Worm (Caenorhabditis elegans) whole organism, midembryonic: Measurements from ENCODE around the gene F32D8.15.

Experiments
- T22C8.4 ChIP-seq: fragments of 200-800 bp; sonication (Bioruptor generic); IDR thresholded peaks from 2 replicates; pipeline ENCODE4 v1.3.6; 2022; ENCODE audit warnings: missing genetic modification characterization, missing compliant biosample characterization
- cog-1 ChIP-seq: sonication (generic microtip); optimal IDR thresholded peaks from 2 replicates; lab custom pipeline; 2016; ENCODE audit warnings: missing genetic modification characterization, missing compliant biosample characterization
- flt-1 ChIP-seq: fragments of 200-800 bp; sonication (Bioruptor generic); IDR thresholded peaks from 2 replicates; pipeline ENCODE4 v1.3.6; 2022; ENCODE audit warnings: missing genetic modification characterization, missing compliant biosample characterization
- klf-2 ChIP-seq: fragments of 200-800 bp; sonication (Bioruptor generic); conservative IDR thresholded peaks from 2 replicates; pipeline ENCODE4 v1.3.6; 2022; ENCODE audit warnings: missing genetic modification reagents, missing genetic modification characterization, missing compliant biosample characterization
- med-1 ChIP-seq: sonication (generic microtip); optimal IDR thresholded peaks from 2 replicates; lab custom pipeline; 2017; ENCODE audit warnings: missing genetic modification characterization, mild to moderate bottlenecking, missing compliant biosample characterization, antibody characterized with exemption, missing genetic modification reagents; ENCODE audit not compliant: insufficient read depth
- ref-1 ChIP-seq: fragments of 200-800 bp; sonication (Bioruptor generic); conservative IDR thresholded peaks from 2 replicates; pipeline ENCODE4 v1.3.6; 2022; ENCODE audit warnings: missing genetic modification reagents, missing genetic modification characterization, missing compliant biosample characterization
- tab-1 ChIP-seq: fragments of 200-800 bp; sonication (Bioruptor generic); IDR thresholded peaks from 2 replicates; pipeline ENCODE4 v1.3.6; 2022; ENCODE audit warnings: missing genetic modification characterization, missing compliant biosample characterization
- ztf-23 ChIP-seq: fragments of 200-800 bp; sonication (Bioruptor generic); IDR thresholded peaks from 2 replicates; pipeline ENCODE4 v1.3.6; 2022; ENCODE audit warnings: missing genetic modification reagents, missing genetic modification characterization, missing compliant biosample characterization
- ztf-29 ChIP-seq: fragments of 200-800 bp; sonication (Bioruptor generic); IDR thresholded peaks from 2 replicates; pipeline ENCODE4 v1.3.6; 2022; ENCODE audit warnings: missing genetic modification reagents, missing genetic modification characterization, missing compliant biosample characterization

The F32D8.15 gene

DNA sequence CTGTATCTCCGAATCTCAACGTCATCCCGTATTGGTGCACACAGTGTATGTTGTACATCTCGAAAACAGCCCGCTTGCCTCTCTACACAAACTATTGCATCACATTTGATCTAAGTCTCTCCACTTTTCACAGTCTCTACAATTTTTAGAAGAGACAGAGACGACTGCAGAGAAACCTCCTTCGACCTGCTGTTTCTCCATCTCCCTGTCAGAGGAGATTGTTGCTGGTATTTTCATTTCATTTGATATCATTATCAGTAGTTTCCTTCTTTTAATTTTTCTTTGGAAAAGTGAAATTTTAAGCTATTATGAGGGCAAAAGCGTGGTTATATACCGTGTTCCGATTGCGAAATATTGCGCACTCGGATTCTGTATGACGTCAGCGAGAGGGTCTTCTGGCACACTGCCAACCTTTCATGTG, 36.7 kb downstream of the F32D8.15 start:
- TF ChIP-seq cog-1 (tag; lab: Kevin White, UChicago) (peak; percentile 14), klf-2 (GFP tag; lab: Robert Waterston, UW) (no peak)

DNA sequence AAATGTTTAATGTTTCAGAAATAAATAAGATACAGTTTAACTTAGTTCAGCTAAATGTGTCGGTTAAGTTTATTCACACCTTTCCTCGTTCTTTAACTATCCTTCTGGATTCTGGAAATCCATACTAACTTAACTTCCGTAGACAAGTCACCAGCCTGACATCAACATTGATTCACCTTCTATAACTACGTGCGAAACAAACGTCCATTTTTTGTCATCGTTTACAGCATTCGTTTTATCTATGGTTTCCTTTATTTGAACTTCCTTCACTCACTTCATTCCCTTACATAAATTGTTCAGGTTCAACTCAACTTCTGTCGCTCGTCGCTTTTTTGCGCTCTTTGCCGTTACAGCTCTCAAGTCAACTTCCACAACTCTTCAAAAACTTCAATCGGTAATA, 37.3 kb downstream of the F32D8.15 start, which contains the start of gene F17C11.26:
Gene F17C11.26 (plus strand): TSS at position 301 of the 400 bp plus-strand sequence.
- TF ChIP-seq ztf-23, result no peak
- no peak for TF ChIP-seq klf-2 (GFP tag; lab: Robert Waterston, UW)
- TF ChIP-seq ref-1 (GFP tag; lab: Robert Waterston, UW), result no peak
- no peak for TF ChIP-seq flt-1 (GFP tag; lab: Robert Waterston, UW)
- no peak for TF ChIP-seq cog-1 (tag; lab: Kevin White, UChicago)
- no peak for TF ChIP-seq ztf-29 (GFP tag; lab: Robert Waterston, UW)
- TF ChIP-seq med-1 (GFP tag; lab: Kevin White, UChicago), result no peak
- no peak for TF ChIP-seq tab-1 (GFP tag; lab: Robert Waterston, UW)
- TF ChIP-seq T22C8.4 (GFP tag; lab: Robert Waterston, UW), result no peak

DNA sequence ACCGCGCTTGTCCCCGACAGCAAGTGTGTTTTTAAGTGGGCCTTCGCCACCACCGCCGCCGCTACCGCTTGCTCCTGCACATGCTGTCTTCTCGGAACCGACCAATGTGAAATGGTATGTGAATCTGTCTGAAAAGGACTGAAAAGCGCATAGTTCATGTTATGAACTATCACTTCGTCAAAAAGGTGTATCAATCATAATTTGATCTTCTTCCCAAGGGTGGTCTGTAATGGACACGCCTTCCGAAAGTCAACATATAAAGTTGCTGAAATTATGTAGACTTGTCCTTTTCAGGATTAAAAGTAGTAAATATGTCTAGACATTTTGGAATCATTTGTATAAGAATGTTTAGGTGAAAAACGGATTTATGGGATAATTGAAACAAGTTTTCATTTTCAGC, 38.3 kb downstream of the F32D8.15 start, which contains the start of gene zip-9:
Gene zip-9 (plus strand): TSS at position 301 of the 400 bp plus-strand sequence.
- TF ChIP-seq klf-2 (GFP tag; lab: Robert Waterston, UW) (no peak), ztf-23 (no peak), ztf-29 (GFP tag; lab: Robert Waterston, UW) (no peak), cog-1 (tag; lab: Kevin White, UChicago) (no peak), med-1 (GFP tag; lab: Kevin White, UChicago) (no peak), T22C8.4 (GFP tag; lab: Robert Waterston, UW) (no peak)

DNA sequence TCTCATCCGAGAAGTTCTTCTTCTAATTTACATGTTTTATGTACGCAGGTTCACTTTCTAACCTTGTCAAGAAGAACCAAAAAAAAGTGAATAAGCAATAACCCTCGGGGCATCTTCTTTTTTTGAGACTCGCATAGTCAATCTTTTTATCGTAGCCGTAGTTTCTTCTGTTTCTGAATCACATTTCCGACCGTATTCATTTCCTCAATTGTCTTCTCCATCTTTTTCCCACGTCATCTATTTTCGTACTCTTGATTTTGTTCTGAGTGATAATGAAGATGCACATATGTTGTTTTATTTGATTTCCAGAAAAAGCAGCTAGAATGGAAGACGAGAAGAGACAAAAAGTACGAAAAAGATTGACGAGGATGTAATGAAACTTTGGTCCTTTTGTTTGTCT, 41.1 kb downstream of the F32D8.15 start:
- TF ChIP-seq cog-1 (tag; lab: Kevin White, UChicago) (no peak), med-1 (GFP tag; lab: Kevin White, UChicago) (no peak), T22C8.4 (GFP tag; lab: Robert Waterston, UW) (no peak), flt-1 (GFP tag; lab: Robert Waterston, UW) (no peak), tab-1 (GFP tag; lab: Robert Waterston, UW) (no peak), ztf-23 (no peak), ztf-29 (GFP tag; lab: Robert Waterston, UW) (no peak), klf-2 (GFP tag; lab: Robert Waterston, UW) (no peak), ref-1 (GFP tag; lab: Robert Waterston, UW) (no peak)

DNA sequence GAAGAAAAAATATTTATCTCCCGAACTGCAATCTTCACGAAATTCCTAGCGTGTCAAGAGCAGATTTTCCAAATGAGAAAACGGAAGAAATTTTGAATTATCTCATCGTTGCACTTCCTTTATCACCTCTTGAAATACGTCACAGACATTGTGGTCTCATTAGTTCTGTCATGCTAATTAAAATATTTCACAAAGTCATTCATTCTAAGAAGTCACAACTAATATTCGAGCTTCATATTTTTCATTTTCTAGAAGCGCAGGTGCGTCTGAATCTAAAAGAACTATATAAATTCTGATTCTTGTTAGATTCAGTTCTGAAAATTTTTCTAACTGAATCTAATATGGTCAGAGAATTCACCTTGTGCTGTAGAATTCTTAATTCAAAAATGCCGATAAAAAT, 43.4 kb downstream of the F32D8.15 start:
- TF ChIP-seq flt-1 (GFP tag; lab: Robert Waterston, UW) (no peak), T22C8.4 (GFP tag; lab: Robert Waterston, UW) (no peak), tab-1 (GFP tag; lab: Robert Waterston, UW) (no peak), ref-1 (GFP tag; lab: Robert Waterston, UW) (no peak), ztf-29 (GFP tag; lab: Robert Waterston, UW) (no peak), med-1 (GFP tag; lab: Kevin White, UChicago) (no peak), cog-1 (tag; lab: Kevin White, UChicago) (no peak), ztf-23 (no peak), klf-2 (GFP tag; lab: Robert Waterston, UW) (no peak)

DNA sequence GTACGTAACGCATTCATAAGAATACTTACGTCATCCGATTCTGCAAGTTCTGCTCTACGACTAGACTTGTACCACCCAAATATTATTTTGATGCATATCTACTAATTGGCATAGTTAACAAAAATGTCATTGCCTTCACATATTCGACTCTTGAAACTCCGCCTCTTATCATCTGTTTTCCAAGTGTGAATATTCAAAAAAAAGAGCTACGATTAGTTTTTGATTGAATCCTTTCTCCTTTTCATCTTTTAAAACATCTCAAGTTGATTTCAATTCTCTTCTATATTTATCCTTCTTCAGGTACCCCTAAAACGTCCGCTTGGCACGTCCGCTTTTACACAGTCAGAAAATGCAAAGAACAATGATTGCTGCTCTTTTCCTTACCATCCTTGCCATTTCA, 44.1 kb downstream of the F32D8.15 start, which contains the start of gene F17C11.2:
Gene F17C11.2 (plus strand): TSS at position 301 of the 400 bp plus-strand sequence.
- TF ChIP-seq med-1 (GFP tag; lab: Kevin White, UChicago) (no peak), ztf-29 (GFP tag; lab: Robert Waterston, UW) (no peak), ztf-23 (no peak), cog-1 (tag; lab: Kevin White, UChicago) (no peak), ref-1 (GFP tag; lab: Robert Waterston, UW) (no peak), tab-1 (GFP tag; lab: Robert Waterston, UW) (no peak), klf-2 (GFP tag; lab: Robert Waterston, UW) (no peak), T22C8.4 (GFP tag; lab: Robert Waterston, UW) (no peak), flt-1 (GFP tag; lab: Robert Waterston, UW) (no peak)

DNA sequence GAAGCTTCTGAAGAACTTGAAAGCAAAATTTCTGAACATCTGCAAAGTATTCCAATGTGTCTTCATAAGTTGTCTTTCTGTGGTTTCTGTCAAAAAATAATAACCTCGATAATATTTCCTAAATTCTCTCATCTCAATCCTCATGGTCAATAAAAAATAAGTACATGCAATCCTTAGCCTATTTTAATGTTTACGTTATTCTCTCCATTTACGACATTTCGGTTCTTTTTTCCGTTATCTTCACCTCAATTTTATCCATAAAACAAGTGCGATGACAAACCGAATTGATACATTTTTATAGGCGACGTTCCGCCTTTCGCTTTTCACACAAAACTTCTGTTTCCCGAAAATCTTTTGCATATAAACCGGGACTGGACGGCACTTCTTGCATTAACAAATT, 45.7 kb downstream of the F32D8.15 start, which contains the start of gene col-153:
Gene col-153 (plus strand): TSS at position 301 of the 400 bp plus-strand sequence.
- TF ChIP-seq klf-2 (GFP tag; lab: Robert Waterston, UW) (no peak), ref-1 (GFP tag; lab: Robert Waterston, UW) (no peak), ztf-23 (no peak), ztf-29 (GFP tag; lab: Robert Waterston, UW) (no peak)

DNA sequence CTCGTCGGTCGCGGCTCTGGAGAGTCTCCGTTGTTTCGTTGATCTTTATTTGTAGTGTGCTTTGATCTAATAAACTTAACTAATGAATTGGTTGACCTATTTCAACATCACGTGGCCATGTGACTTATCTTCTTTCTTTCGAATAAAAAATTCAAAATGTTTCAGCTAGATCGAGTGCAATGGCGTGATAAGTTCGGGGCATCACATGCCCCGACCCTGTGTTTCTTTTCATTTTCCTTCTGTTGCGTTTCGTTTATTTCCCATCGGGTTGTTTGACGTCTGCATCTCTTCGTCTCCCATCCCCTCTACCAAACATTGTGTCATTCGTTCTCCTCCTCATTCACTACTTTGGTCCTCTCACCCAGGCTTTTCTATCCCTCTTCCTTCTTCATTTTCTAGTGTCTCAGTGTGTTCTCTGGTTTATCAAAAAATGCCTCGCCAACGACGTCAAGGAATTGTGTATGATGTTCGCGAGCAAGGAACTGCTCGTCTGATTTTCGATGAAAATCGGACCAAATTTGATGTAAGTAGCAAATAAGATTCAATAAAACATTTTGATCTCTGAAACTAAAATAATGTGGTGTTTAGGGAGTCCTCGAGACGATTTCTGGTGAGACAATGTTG, 47.9 kb downstream of the F32D8.15 start, which contains the start of gene F17C11.4:
Gene F17C11.4 (plus strand): TSS at position 206 of the 624 bp plus-strand sequence.
- TF ChIP-seq T22C8.4 (GFP tag; lab: Robert Waterston, UW), result no peak
- TF ChIP-seq tab-1 (GFP tag; lab: Robert Waterston, UW), result no peak
- TF ChIP-seq flt-1 (GFP tag; lab: Robert Waterston, UW), result no peak
- peak; percentile 34; the same call in 1 of the 2 replicates for TF ChIP-seq ztf-23
- TF ChIP-seq ref-1 (GFP tag; lab: Robert Waterston, UW), result no peak
- TF ChIP-seq klf-2 (GFP tag; lab: Robert Waterston, UW), result no peak
- no peak for TF ChIP-seq ztf-29 (GFP tag; lab: Robert Waterston, UW)

DNA sequence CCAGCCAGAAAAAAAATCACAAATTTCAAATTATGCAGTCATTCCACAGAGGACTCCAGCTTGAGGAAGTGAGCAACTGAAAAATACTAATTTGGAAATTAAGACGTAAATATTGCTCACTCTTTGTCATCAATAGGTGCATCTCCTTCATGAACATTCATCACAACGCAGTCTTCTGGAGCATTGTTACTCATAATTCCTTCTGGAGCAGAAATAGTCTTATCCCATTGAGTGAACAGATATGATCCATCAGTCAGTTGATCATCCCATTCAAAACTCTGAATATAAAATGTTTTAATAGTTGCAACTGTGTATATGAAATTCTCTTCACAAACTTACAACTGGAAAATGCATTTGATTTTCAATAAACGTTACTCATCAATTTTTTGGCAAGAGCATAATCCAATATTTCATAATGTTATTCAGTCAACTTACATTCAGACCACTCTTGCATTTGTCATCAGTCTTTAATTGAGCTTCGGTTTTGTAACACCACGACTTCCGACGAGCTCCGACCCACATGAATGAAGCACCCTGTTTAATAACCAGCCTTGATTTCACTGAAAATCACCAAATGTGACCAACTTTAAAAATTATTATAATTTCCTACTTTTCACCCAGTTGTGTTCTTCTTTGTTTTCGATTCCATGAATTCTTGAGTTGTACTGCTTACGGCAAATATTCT, 49.8 kb downstream of the F32D8.15 start:
- no peak for TF ChIP-seq ref-1 (GFP tag; lab: Robert Waterston, UW)
- no peak for TF ChIP-seq klf-2 (GFP tag; lab: Robert Waterston, UW)
- TF ChIP-seq med-1 (GFP tag; lab: Kevin White, UChicago), result no peak
- no peak for TF ChIP-seq ztf-29 (GFP tag; lab: Robert Waterston, UW)
- no peak for TF ChIP-seq tab-1 (GFP tag; lab: Robert Waterston, UW)
